Worm (Caenorhabditis elegans) whole organism, L3 larva: ENCODE measurements around the gene C54E10.7.
A peak's percentile ranks its signal among the peaks of the same experiment; 100 is the strongest.

Experiments
- ZK546.5 ChIP-seq: sonication (generic microtip); optimal IDR thresholded peaks from 2 replicates; lab custom pipeline; 2017; ENCODE audit warnings: missing biosample characterization, missing genetic modification characterization
- ceh-16 ChIP-seq: sonication (generic microtip); optimal IDR thresholded peaks from 2 replicates; lab custom pipeline; 2017; ENCODE audit warnings: missing biosample characterization, missing genetic modification characterization
- ceh-9 ChIP-seq: sonication (generic microtip); optimal IDR thresholded peaks from 2 replicates; lab custom pipeline; 2018; ENCODE audit warnings: missing biosample characterization, missing genetic modification characterization
- daf-12 ChIP-seq: fragments of 150-350 bp; optimal IDR thresholded peaks from 2 replicates; lab custom pipeline; 2014; ENCODE audit warnings: missing biosample characterization, missing genetic modification reagents, missing genetic modification characterization
- egl-27 ChIP-seq: sonication (generic microtip); optimal IDR thresholded peaks from 4 replicates; lab custom pipeline; 2017; ENCODE audit warnings: missing biosample characterization, missing genetic modification reagents, missing genetic modification characterization
- egl-5 ChIP-seq: fragments of 150-350 bp; optimal IDR thresholded peaks from 2 replicates; lab custom pipeline; 2017; ENCODE audit warnings: missing biosample characterization, missing genetic modification reagents, missing genetic modification characterization, inconsistent platforms
- elt-1 ChIP-seq: fragments of 150-350 bp; optimal IDR thresholded peaks from 2 replicates; lab custom pipeline; 2014; ENCODE audit warnings: missing biosample characterization, missing genetic modification characterization
- elt-2 ChIP-seq: sonication (generic microtip); optimal IDR thresholded peaks from 2 replicates; lab custom pipeline; 2016; ENCODE audit warnings: missing genetic modification reagents, mild to moderate bottlenecking, missing genetic modification characterization, missing compliant biosample characterization
- elt-3 ChIP-seq, 3 experiments: fragments of 150-350 bp in 1 of 3; sonication (generic microtip) in 2 of 3; optimal IDR thresholded peaks; 2 replicates in 2 of 3; 4 replicates in 1 of 3; lab custom pipeline; 2014 to 2017; ENCODE audit warnings: missing biosample characterization in 3 of 3, missing genetic modification characterization in 3 of 3
- eor-1 ChIP-seq, 2 experiments: fragments of 150-350 bp; optimal IDR thresholded peaks; 2 replicates each; lab custom pipeline; 2014 to 2018; ENCODE audit warnings: missing biosample characterization in 2 of 2, missing genetic modification characterization in 2 of 2
- fkh-10 ChIP-seq: sonication (generic microtip); optimal IDR thresholded peaks from 2 replicates; lab custom pipeline; 2017; ENCODE audit warnings: missing biosample characterization, missing genetic modification reagents, missing genetic modification characterization
- fkh-2 ChIP-seq: fragments of 150-350 bp; optimal IDR thresholded peaks from 2 replicates; lab custom pipeline; 2014; ENCODE audit warnings: missing biosample characterization, missing genetic modification reagents, missing genetic modification characterization
- hmg-11 ChIP-seq: sonication (generic microtip); optimal IDR thresholded peaks from 2 replicates; lab custom pipeline; 2016; ENCODE audit warnings: missing genetic modification characterization, missing compliant biosample characterization
- jun-1 ChIP-seq: fragments of 150-350 bp; optimal IDR thresholded peaks from 2 replicates; lab custom pipeline; 2014; ENCODE audit warnings: missing biosample characterization, missing genetic modification reagents, missing genetic modification characterization
- mml-1 ChIP-seq: fragments of 150-350 bp; sonication (generic microtip); optimal IDR thresholded peaks from 3 replicates; lab custom pipeline; 2014; ENCODE audit warnings: missing biosample characterization, missing genetic modification characterization
- nfya-1 ChIP-seq: sonication (generic microtip); optimal IDR thresholded peaks from 2 replicates; lab custom pipeline; 2017; ENCODE audit warnings: missing genetic modification characterization, mild to moderate bottlenecking, missing compliant biosample characterization, antibody characterized with exemption, moderate library complexity; ENCODE audit not compliant: insufficient read depth
- nhr-11 ChIP-seq: fragments of 150-350 bp; optimal IDR thresholded peaks from 2 replicates; lab custom pipeline; 2014; ENCODE audit warnings: missing biosample characterization, missing genetic modification characterization
- nhr-12 ChIP-seq: fragments of 150-350 bp; optimal IDR thresholded peaks from 2 replicates; lab custom pipeline; 2014; ENCODE audit warnings: missing biosample characterization, missing genetic modification characterization
- nhr-23 ChIP-seq: fragments of 150-350 bp; optimal IDR thresholded peaks from 2 replicates; lab custom pipeline; 2014; ENCODE audit warnings: missing biosample characterization, missing genetic modification reagents, missing genetic modification characterization
- nhr-25 ChIP-seq: sonication (generic microtip); optimal IDR thresholded peaks from 2 replicates; lab custom pipeline; 2017; ENCODE audit warnings: missing biosample characterization, missing genetic modification characterization
- nhr-28 ChIP-seq: fragments of 150-350 bp; optimal IDR thresholded peaks from 2 replicates; lab custom pipeline; 2014; ENCODE audit warnings: missing biosample characterization, missing genetic modification characterization
- nhr-43 ChIP-seq: sonication (generic microtip); optimal IDR thresholded peaks from 2 replicates; lab custom pipeline; 2016; ENCODE audit warnings: mild to moderate bottlenecking, missing genetic modification characterization, missing compliant biosample characterization; ENCODE audit not compliant: poor library complexity, severe bottlenecking
- nhr-67 ChIP-seq: fragments of 150-350 bp; optimal IDR thresholded peaks from 2 replicates; lab custom pipeline; 2014; ENCODE audit warnings: missing biosample characterization, missing genetic modification characterization
- nhr-76 ChIP-seq: fragments of 150-350 bp; sonication (generic microtip); optimal IDR thresholded peaks from 5 replicates; lab custom pipeline; 2014; ENCODE audit warnings: missing biosample characterization, missing genetic modification characterization
- pha-4 ChIP-seq: fragments of 150-350 bp; optimal IDR thresholded peaks from 2 replicates; lab custom pipeline; 2014; ENCODE audit warnings: missing biosample characterization, missing genetic modification reagents, missing genetic modification characterization
- pqm-1 ChIP-seq: fragments of 150-350 bp; optimal IDR thresholded peaks from 2 replicates; lab custom pipeline; 2017; ENCODE audit warnings: missing biosample characterization, missing genetic modification characterization, inconsistent platforms
- sea-2 ChIP-seq: fragments of 150-350 bp; sonication (generic microtip); optimal IDR thresholded peaks from 4 replicates; lab custom pipeline; 2014; ENCODE audit warnings: missing biosample characterization, missing genetic modification reagents, missing genetic modification characterization
- snpc-4 ChIP-seq: fragments of 150-350 bp; optimal IDR thresholded peaks from 2 replicates; lab custom pipeline; 2014; ENCODE audit warnings: missing biosample characterization, missing genetic modification characterization
- unc-62 ChIP-seq: fragments of 150-350 bp; sonication (generic microtip); optimal IDR thresholded peaks from 4 replicates; lab custom pipeline; 2014; ENCODE audit warnings: missing biosample characterization, missing genetic modification reagents, missing genetic modification characterization
- zag-1 ChIP-seq: fragments of 150-350 bp; optimal IDR thresholded peaks from 2 replicates; lab custom pipeline; 2014; ENCODE audit warnings: missing biosample characterization, missing genetic modification characterization
- ztf-11 ChIP-seq: fragments of 150-350 bp; optimal IDR thresholded peaks from 2 replicates; lab custom pipeline; 2014; ENCODE audit warnings: missing biosample characterization, missing genetic modification characterization
- ztf-4 ChIP-seq: fragments of 150-350 bp; optimal IDR thresholded peaks from 2 replicates; lab custom pipeline; 2014; ENCODE audit warnings: missing biosample characterization, missing genetic modification characterization

The C54E10.7 gene

DNA sequence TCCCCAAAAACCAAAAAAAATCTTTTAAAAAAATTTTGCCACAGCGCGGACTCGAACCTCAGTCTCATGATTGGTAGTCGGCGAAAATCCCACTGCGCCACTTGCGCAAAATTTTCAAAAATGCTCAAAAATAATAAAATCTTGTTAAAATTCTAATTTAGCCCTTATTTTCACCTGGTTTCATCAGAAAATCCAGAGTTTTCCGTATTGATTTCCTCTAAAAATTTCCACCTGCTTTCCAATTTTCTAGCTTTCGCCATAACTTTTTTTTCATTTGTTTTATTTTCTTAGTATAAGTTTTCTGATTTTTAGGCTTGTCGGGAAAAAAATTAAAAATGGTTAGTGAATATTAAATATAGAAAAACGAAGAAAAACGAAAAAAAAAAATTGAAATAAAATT, 15.9 kb downstream of the C54E10.7 start:
- TF ChIP-seq ztf-11 (tag; lab: Kevin White, UChicago): no peak
- no peak for TF ChIP-seq nhr-12 (tag; lab: Kevin White, UChicago)
- no peak for TF ChIP-seq nhr-76 (tag; lab: Kevin White, UChicago)
- TF ChIP-seq elt-3 (tag; optimal IDR thresholded peaks at IDR 0.05; lab: Kevin White, UChicago): no peak
- TF ChIP-seq egl-27 (tag; lab: Kevin White, UChicago): no peak
- no peak for TF ChIP-seq elt-1 (tag; lab: Kevin White, UChicago)
- no peak for TF ChIP-seq nhr-67 (tag; lab: Kevin White, UChicago)
- TF ChIP-seq nhr-28 (tag; lab: Kevin White, UChicago): no peak
- TF ChIP-seq ceh-9: no peak
- TF ChIP-seq nhr-25 (tag; lab: Kevin White, UChicago): no peak
- TF ChIP-seq eor-1 (tag; optimal IDR thresholded peaks at IDR 0.05; lab: Kevin White, UChicago): no peak
- TF ChIP-seq unc-62: no peak
- no peak for TF ChIP-seq jun-1
- TF ChIP-seq snpc-4 (tag; lab: Kevin White, UChicago): no peak
- TF ChIP-seq hmg-11: no peak
- TF ChIP-seq nhr-11 (tag; lab: Kevin White, UChicago): no peak
- no peak for TF ChIP-seq ZK546.5 (tag; lab: Kevin White, UChicago)

DNA sequence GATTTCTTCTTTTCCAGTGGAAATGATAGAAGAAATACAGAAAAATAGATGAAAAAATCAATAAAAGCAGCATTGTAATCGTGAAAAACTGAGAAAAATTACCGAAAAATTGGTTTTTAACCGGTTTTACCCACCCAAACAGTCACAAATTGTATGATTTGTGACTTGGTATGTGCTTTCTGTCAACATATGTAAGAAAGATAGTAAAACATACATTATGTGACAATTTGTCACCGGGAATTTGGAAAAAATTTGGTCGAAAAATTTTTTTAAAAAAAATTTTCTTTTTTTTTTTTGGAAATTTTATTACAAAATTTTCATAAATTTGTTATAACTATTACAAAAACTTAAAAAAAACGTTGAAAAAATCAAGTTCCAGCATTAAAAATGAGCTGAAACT, 25.7 kb downstream of the C54E10.7 start, which contains the start of gene cyp-33D3:
Gene cyp-33D3 (minus strand): TSS at position 101 of the 400 bp plus-strand sequence.
- no peak for TF ChIP-seq ceh-16 (tag; lab: Kevin White, UChicago)

DNA sequence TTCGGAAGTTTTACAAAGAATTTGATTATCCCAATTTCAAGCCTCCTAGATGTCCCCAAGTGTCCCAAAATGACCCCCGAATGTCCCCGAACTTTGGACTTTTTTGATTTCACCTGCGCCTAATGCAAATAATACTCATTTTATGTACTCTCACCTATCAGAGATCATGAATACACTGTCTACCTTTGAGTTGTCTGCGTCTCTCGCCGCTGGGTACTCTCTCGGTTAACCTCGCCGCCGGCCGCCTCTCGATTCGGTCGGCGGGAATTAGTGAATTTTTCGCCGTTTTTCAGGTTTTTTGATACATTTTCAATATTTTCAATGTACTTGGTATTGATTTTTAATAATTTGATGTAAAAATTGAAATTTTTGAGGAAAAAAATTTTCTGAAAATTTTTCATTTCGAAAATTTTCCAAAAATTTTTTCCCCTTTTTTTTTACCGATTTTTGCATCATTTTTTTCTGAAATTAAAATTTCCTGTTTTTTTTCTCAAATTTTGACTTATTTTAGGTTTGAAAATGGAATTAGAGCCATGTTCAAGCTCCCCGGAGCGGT, 27.4 kb downstream of the C54E10.7 start, which contains the start of gene nhr-65:
Gene nhr-65 (plus strand): TSS at position 506 of the 556 bp plus-strand sequence.
- TF ChIP-seq pha-4 (tag; lab: Kevin White, UChicago): peak; percentile 62
- no peak for TF ChIP-seq nhr-28 (tag; lab: Kevin White, UChicago)
- no peak for TF ChIP-seq nhr-76 (tag; lab: Kevin White, UChicago)
- peak; percentile 21 for TF ChIP-seq nfya-1
- TF ChIP-seq nhr-12 (tag; lab: Kevin White, UChicago): no peak
- peak; percentile 61 for TF ChIP-seq elt-2
- TF ChIP-seq pqm-1 (tag; lab: Kevin White, UChicago): peak; percentile 54
- TF ChIP-seq hmg-11: peak; percentile 25

DNA sequence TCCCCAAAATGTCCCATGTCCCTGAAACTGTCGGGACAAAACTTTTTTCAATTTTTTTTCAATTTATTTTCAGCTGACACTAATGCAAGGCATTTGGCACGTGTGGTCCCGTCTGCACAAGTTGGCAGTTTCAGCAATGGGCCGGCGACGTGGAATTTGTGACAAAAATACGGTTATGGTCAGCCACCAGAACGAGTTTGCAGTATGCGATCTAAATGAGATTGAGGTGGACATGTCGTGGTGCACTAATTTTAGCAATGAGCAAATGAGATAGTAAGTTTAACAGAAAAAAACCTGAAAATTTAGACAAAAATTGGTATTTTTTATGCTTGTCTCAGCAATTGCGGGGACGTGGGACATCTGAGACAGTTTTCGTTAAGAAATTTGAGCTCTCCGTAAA, 31.0 kb downstream of the C54E10.7 start:
- TF ChIP-seq ceh-9 (no peak), fkh-2 (tag; lab: Kevin White, UChicago) (no peak), daf-12 (tag; lab: Kevin White, UChicago) (no peak), egl-5 (tag; lab: Kevin White, UChicago) (no peak), nhr-23 (tag; lab: Kevin White, UChicago) (no peak), elt-3 (tag; optimal IDR thresholded peaks at IDR 0.05; lab: Kevin White, UChicago) (no peak), nhr-43 (tag; lab: Kevin White, UChicago) (no peak), mml-1 (tag; lab: Kevin White, UChicago) (no peak), nhr-12 (tag; lab: Kevin White, UChicago) (no peak), ztf-11 (tag; lab: Kevin White, UChicago) (no peak), ZK546.5 (tag; lab: Kevin White, UChicago) (no peak), nhr-11 (tag; lab: Kevin White, UChicago) (no peak), hmg-11 (no peak), egl-27 (tag; lab: Kevin White, UChicago) (no peak), nfya-1 (no peak)

ce11 chrV:18846480-18846879, 35.0 kb downstream of the C54E10.7 start, which contains the start of gene nhr-230:
TSS of gene nhr-230 (plus strand) at chrV:18846780.
- no peak for TF ChIP-seq pqm-1 (tag; lab: Kevin White, UChicago)
- no peak for TF ChIP-seq fkh-10 (GFP tag; lab: Kevin White, UChicago)
- TF ChIP-seq nhr-25 (tag; lab: Kevin White, UChicago): no peak
- TF ChIP-seq ztf-11 (tag; lab: Kevin White, UChicago): no peak
- TF ChIP-seq, all 47 proteins: peak for 0

DNA sequence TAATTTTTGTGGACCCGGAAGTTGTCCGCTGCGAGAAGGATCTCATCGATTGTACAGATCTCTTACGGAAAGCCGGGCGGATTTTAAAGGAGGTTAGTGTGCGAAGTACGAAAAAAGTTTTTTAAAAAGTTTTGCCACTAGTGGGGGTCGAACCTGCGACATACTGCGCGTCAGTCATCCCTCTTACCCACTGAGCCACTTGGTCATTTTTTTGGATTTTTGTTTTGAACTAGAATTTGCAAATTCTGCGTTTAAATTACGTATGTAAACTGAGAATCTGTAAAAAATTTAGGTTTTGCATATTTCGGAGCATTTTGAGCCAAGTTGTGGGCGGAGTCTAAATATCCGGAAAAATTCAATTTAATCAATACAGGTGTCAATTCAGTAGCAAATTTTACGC, 37.1 kb downstream of the C54E10.7 start:
- no peak for TF ChIP-seq nfya-1
- no peak for TF ChIP-seq mml-1 (tag; lab: Kevin White, UChicago)
- TF ChIP-seq nhr-76 (tag; lab: Kevin White, UChicago): no peak
- no peak for TF ChIP-seq pha-4 (tag; lab: Kevin White, UChicago)
- no peak for TF ChIP-seq nhr-25 (tag; lab: Kevin White, UChicago)
- TF ChIP-seq zag-1 (tag; lab: Kevin White, UChicago): no peak
- no peak for TF ChIP-seq sea-2 (GFP tag; lab: Kevin White, UChicago)
- TF ChIP-seq ztf-4 (tag; lab: Kevin White, UChicago): no peak
